Worm (Caenorhabditis elegans): ENCODE measurements around the gene T13F3.8.

Gene T13F3.8

ce11 chrV:16269556-16269955 lies at the start of gene T13F3.8, which contains the start of gene fbxa-2:
Gene T13F3.8, plus strand, starts transcription at chrV:16269800.
Gene fbxa-2, minus strand, starts transcription at chrV:16269656.
- TF ChIP-seq ets-7 (tag; optimal IDR thresholded peaks at IDR 0.05) (no peak), hmg-4 (GFP tag; optimal IDR thresholded peaks at IDR 0.05) (no peak), B0310.2 (tag; optimal IDR thresholded peaks at IDR 0.05) (no peak), sea-1 (GFP tag; conservative IDR thresholded peaks at IDR 0.05) (no peak), tbx-11 (GFP tag; IDR thresholded peaks at IDR 0.05) (no peak), flt-1 (GFP tag; IDR thresholded peaks at IDR 0.05) (no peak), tra-4 (tag; optimal IDR thresholded peaks at IDR 0.05) (no peak), ama-1 (optimal IDR thresholded peaks at IDR 0.05) (no peak), F13C5.2 (tag; optimal IDR thresholded peaks at IDR 0.05) (no peak), hmbx-1 (tag; optimal IDR thresholded peaks at IDR 0.05) (no peak), tbx-37 (GFP tag; conservative IDR thresholded peaks at IDR 0.05) (no peak)

- no peak for TF ChIP-seq hmg-4 (GFP tag; optimal IDR thresholded peaks at IDR 0.05)
- no peak for TF ChIP-seq ets-7 (tag; optimal IDR thresholded peaks at IDR 0.05)
- no peak for TF ChIP-seq scrt-1 (GFP tag; IDR thresholded peaks at IDR 0.05)
- TF ChIP-seq hnd-1 (tag; optimal IDR thresholded peaks at IDR 0.05), result no peak
- TF ChIP-seq ama-1 (optimal IDR thresholded peaks at IDR 0.05), result no peak
- TF ChIP-seq tra-4 (tag; optimal IDR thresholded peaks at IDR 0.05), result no peak
- no peak for TF ChIP-seq aly-1 (tag; optimal IDR thresholded peaks at IDR 0.05)
- TF ChIP-seq flt-1 (GFP tag; IDR thresholded peaks at IDR 0.05), result no peak
- TF ChIP-seq ceh-13 (GFP tag; optimal IDR thresholded peaks at IDR 0.05), result no peak
These were observed 49.6 kb upstream of the T13F3.8 start for ce11 chrV:16220020-16220419.

ce11 chrV:16224027-16224426 lies 45.6 kb upstream of the T13F3.8 start, which contains the start of gene stdh-2:
Gene stdh-2, plus strand, starts transcription at chrV:16224327.
- no peak for TF ChIP-seq aly-1 (tag; optimal IDR thresholded peaks at IDR 0.05)
- no peak for TF ChIP-seq B0310.2 (tag; optimal IDR thresholded peaks at IDR 0.05)
- no peak for TF ChIP-seq pes-1 (GFP tag; IDR thresholded peaks at IDR 0.05)
- TF ChIP-seq ceh-36 (tag; optimal IDR thresholded peaks at IDR 0.05), result no peak
- no peak for TF ChIP-seq hnd-1 (tag; optimal IDR thresholded peaks at IDR 0.05)
- no peak for TF ChIP-seq tbx-11 (GFP tag; IDR thresholded peaks at IDR 0.05)
- TF ChIP-seq sea-1 (GFP tag; conservative IDR thresholded peaks at IDR 0.05), result no peak
- no peak for TF ChIP-seq tbx-37 (GFP tag; conservative IDR thresholded peaks at IDR 0.05)
- TF ChIP-seq ets-7 (tag; optimal IDR thresholded peaks at IDR 0.05), result no peak
- no peak for TF ChIP-seq hmbx-1 (tag; optimal IDR thresholded peaks at IDR 0.05)
- TF ChIP-seq ama-1 (optimal IDR thresholded peaks at IDR 0.05), result no peak
- no peak for TF ChIP-seq F13C5.2 (tag; optimal IDR thresholded peaks at IDR 0.05)
- TF ChIP-seq ceh-13 (GFP tag; optimal IDR thresholded peaks at IDR 0.05), result no peak
- TF ChIP-seq tra-4 (tag; optimal IDR thresholded peaks at IDR 0.05), result no peak

ce11 chrV:16225524-16226116 lies 44.0 kb upstream of the T13F3.8 start:
- TF ChIP-seq tbx-37 (GFP tag; conservative IDR thresholded peaks at IDR 0.05) (no peak), aly-1 (tag; optimal IDR thresholded peaks at IDR 0.05) (no peak), sea-1 (GFP tag; conservative IDR thresholded peaks at IDR 0.05) (no peak), tbx-11 (GFP tag; IDR thresholded peaks at IDR 0.05) (no peak), ceh-13 (GFP tag; optimal IDR thresholded peaks at IDR 0.05) (no peak), ets-7 (tag; optimal IDR thresholded peaks at IDR 0.05) (no peak), scrt-1 (GFP tag; IDR thresholded peaks at IDR 0.05) (no peak), hnd-1 (tag; optimal IDR thresholded peaks at IDR 0.05) (no peak), hmbx-1 (tag; optimal IDR thresholded peaks at IDR 0.05) (no peak), tra-4 (tag; optimal IDR thresholded peaks at IDR 0.05) (no peak), F13C5.2 (tag; optimal IDR thresholded peaks at IDR 0.05) (no peak), ama-1 (optimal IDR thresholded peaks at IDR 0.05) (no peak), hmg-4 (GFP tag; optimal IDR thresholded peaks at IDR 0.05) (no peak), ceh-36 (tag; optimal IDR thresholded peaks at IDR 0.05) (no peak), B0310.2 (tag; optimal IDR thresholded peaks at IDR 0.05) (no peak), pes-1 (GFP tag; IDR thresholded peaks at IDR 0.05) (no peak), flt-1 (GFP tag; IDR thresholded peaks at IDR 0.05) (no peak)

- TF ChIP-seq B0310.2 (tag; optimal IDR thresholded peaks at IDR 0.05), result no peak
These were observed 43.0 kb upstream of the T13F3.8 start, which contains the start of gene F11A5.13 for ce11 chrV:16226581-16226980. Gene F11A5.13, minus strand, starts transcription at chrV:16226681.

ce11 chrV:16229439-16229838 lies 40.2 kb upstream of the T13F3.8 start:
- no peak for TF ChIP-seq hmg-4 (GFP tag; optimal IDR thresholded peaks at IDR 0.05)
- no peak for TF ChIP-seq B0310.2 (tag; optimal IDR thresholded peaks at IDR 0.05)
- TF ChIP-seq tbx-11 (GFP tag; IDR thresholded peaks at IDR 0.05), result no peak
- TF ChIP-seq F13C5.2 (tag; optimal IDR thresholded peaks at IDR 0.05), result no peak
- no peak for TF ChIP-seq ets-7 (tag; optimal IDR thresholded peaks at IDR 0.05)
- no peak for TF ChIP-seq ceh-13 (GFP tag; optimal IDR thresholded peaks at IDR 0.05)
- TF ChIP-seq tbx-37 (GFP tag; conservative IDR thresholded peaks at IDR 0.05), result no peak
- TF ChIP-seq flt-1 (GFP tag; IDR thresholded peaks at IDR 0.05), result no peak
- TF ChIP-seq tra-4 (tag; optimal IDR thresholded peaks at IDR 0.05), result no peak
- no peak for TF ChIP-seq pes-1 (GFP tag; IDR thresholded peaks at IDR 0.05)
- no peak for TF ChIP-seq scrt-1 (GFP tag; IDR thresholded peaks at IDR 0.05)
- no peak for TF ChIP-seq sea-1 (GFP tag; conservative IDR thresholded peaks at IDR 0.05)
- no peak for TF ChIP-seq hmbx-1 (tag; optimal IDR thresholded peaks at IDR 0.05)
- TF ChIP-seq hnd-1 (tag; optimal IDR thresholded peaks at IDR 0.05), result no peak
- no peak for TF ChIP-seq ama-1 (optimal IDR thresholded peaks at IDR 0.05)
- TF ChIP-seq ceh-36 (tag; optimal IDR thresholded peaks at IDR 0.05), result no peak
- no peak for TF ChIP-seq aly-1 (tag; optimal IDR thresholded peaks at IDR 0.05)

ce11 chrV:16229896-16230295 lies 39.7 kb upstream of the T13F3.8 start, which contains the start of the genes F21H7.2 and F21H7.12:
Gene F21H7.2, minus strand, starts transcription at chrV:16229996.
Gene F21H7.12, plus strand, starts transcription at chrV:16230165.
- TF ChIP-seq hnd-1 (tag; optimal IDR thresholded peaks at IDR 0.05), result no peak
- no peak for TF ChIP-seq ets-7 (tag; optimal IDR thresholded peaks at IDR 0.05)
- TF ChIP-seq aly-1 (tag; optimal IDR thresholded peaks at IDR 0.05), result no peak
- no peak for TF ChIP-seq sea-1 (GFP tag; conservative IDR thresholded peaks at IDR 0.05)
- no peak for TF ChIP-seq hmg-4 (GFP tag; optimal IDR thresholded peaks at IDR 0.05)
- no peak for TF ChIP-seq flt-1 (GFP tag; IDR thresholded peaks at IDR 0.05)
- TF ChIP-seq tbx-11 (GFP tag; IDR thresholded peaks at IDR 0.05), result no peak
- TF ChIP-seq hmbx-1 (tag; optimal IDR thresholded peaks at IDR 0.05), result no peak
- TF ChIP-seq ama-1 (optimal IDR thresholded peaks at IDR 0.05), result no peak
- TF ChIP-seq F13C5.2 (tag; optimal IDR thresholded peaks at IDR 0.05), result no peak
- no peak for TF ChIP-seq tra-4 (tag; optimal IDR thresholded peaks at IDR 0.05)
- TF ChIP-seq ceh-13 (GFP tag; optimal IDR thresholded peaks at IDR 0.05), result no peak
- TF ChIP-seq B0310.2 (tag; optimal IDR thresholded peaks at IDR 0.05), result no peak
- TF ChIP-seq scrt-1 (GFP tag; IDR thresholded peaks at IDR 0.05), result no peak
- TF ChIP-seq ceh-36 (tag; optimal IDR thresholded peaks at IDR 0.05), result no peak
- no peak for TF ChIP-seq tbx-37 (GFP tag; conservative IDR thresholded peaks at IDR 0.05)
